Worm (Caenorhabditis elegans): ENCODE data around the gene acbp-6.

acbp-6 gene

DNA sequence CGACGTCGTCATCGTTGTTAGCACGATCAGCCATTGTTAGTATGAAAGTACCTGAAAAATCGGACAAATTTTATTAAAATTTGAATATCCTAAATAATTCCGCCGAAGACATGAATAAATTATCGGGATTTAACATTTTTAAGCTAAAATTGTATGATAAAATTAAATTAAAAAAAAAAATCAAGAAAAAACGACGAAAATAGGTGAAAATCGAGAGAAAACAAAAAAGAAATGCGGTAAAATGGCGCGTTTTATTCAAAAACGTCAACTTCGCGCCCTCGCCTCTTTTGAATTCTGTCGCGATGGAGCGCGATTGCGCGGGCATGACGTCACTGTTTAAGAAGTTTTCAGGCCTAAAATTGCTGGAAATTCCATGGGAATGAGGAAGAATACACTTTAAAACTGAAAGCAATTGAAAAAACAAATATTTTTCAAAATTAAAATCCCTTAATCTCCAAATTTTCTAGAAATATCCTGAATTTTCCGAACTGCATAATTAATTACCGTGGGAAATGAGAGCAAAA lies 33.1 kb upstream of the acbp-6 start, which contains the start of gene mcm-2 (continued):
- TF ChIP-seq snpc-4 (GFP tag; optimal IDR thresholded peaks at IDR 0.05) (peak; percentile 59), snpc-4 (tag; optimal IDR thresholded peaks at IDR 0.05) (peak in 3 of 4 experiments; percentile 11 to 75 (median 43)), F23B12.7 (tag; optimal IDR thresholded peaks at IDR 0.05; ENCODE audit: insufficient read depth) (peak; percentile 69), F55B11.4 (tag; optimal IDR thresholded peaks at IDR 0.05; ENCODE audit: borderline replicate concordance, insufficient read depth) (no peak), hsf-1 (GFP tag; IDR thresholded peaks at IDR 0.05) (peak; percentile 87), lsl-1 (GFP tag; optimal IDR thresholded peaks at IDR 0.05) (peak; percentile 90), snpc-1.1 (tag; optimal IDR thresholded peaks at IDR 0.05; ENCODE audit: insufficient read depth) (peak; percentile 69), C17E4.6 (GFP tag; IDR thresholded peaks at IDR 0.05) (peak; percentile 90), attf-3 (GFP tag; conservative IDR thresholded peaks at IDR 0.05) (peak; percentile 75), rec-8 (tag; optimal IDR thresholded peaks at IDR 0.05) (no peak), Y53G8AR.9 (GFP tag; conservative IDR thresholded peaks at IDR 0.05) (peak; percentile 93; the same call in 1 of the 2 replicates), F49E8.2 (tag; optimal IDR thresholded peaks at IDR 0.05; ENCODE audit: insufficient read depth) (peak; percentile 95), ceh-91 (GFP tag; IDR thresholded peaks at IDR 0.05) (peak; percentile 98), Y95B8A.8 (GFP tag; IDR thresholded peaks at IDR 0.05) (peak; percentile 96), bed-2 (GFP tag; IDR thresholded peaks at IDR 0.05) (no peak), nfyb-1 (GFP tag; IDR thresholded peaks at IDR 0.05) (peak; percentile 64), snpc-1.3 (tag; optimal IDR thresholded peaks at IDR 0.05; ENCODE audit: insufficient read depth) (peak; percentile 90), ztf-28 (GFP tag; IDR thresholded peaks at IDR 0.05) (peak; percentile 90), attf-5 (GFP tag; optimal IDR thresholded peaks at IDR 0.05) (peak; percentile 62), Y79H2A.3 (GFP tag; conservative IDR thresholded peaks at IDR 0.05) (peak; percentile 65; the same call in 1 of the 2 replicates), lag-1 (GFP tag; IDR thresholded peaks at IDR 0.05) (no peak), nhr-80 (tag; optimal IDR thresholded peaks at IDR 0.05) (peak; percentile 10), ZK185.1 (tag; optimal IDR thresholded peaks at IDR 0.05; ENCODE audit: poor library complexity, severe bottlenecking) (no peak), dpl-1 (GFP tag; optimal IDR thresholded peaks at IDR 0.05) (peak; percentile 98), lin-54 (GFP tag; optimal IDR thresholded peaks at IDR 0.05) (peak; percentile 98), xnd-1 (tag; optimal IDR thresholded peaks at IDR 0.05) (peak; percentile 97)

DNA sequence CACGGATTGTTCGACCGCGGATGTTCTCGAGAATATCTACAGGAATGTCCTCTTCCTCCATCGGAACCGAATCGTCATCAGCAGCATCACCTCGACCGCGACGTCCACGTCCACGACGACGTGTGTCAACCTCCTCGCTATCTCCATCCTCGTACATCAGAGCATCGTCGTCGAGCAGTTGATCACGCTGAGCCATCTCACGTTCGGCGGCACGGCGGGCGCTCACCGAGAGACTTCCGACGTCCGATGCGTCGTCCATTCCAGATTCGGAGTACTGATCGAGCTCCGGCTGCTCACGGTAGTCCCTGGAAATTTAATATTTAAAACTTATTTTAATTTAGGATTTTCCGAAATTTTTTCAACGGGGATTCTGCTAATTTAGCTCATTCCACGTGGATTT lies 32.4 kb upstream of the acbp-6 start:
- TF ChIP-seq ztf-28 (GFP tag; IDR thresholded peaks at IDR 0.05) (no peak), lag-1 (GFP tag; IDR thresholded peaks at IDR 0.05) (no peak), egl-44 (GFP tag; IDR thresholded peaks at IDR 0.05) (no peak), T26A5.8 (tag; optimal IDR thresholded peaks at IDR 0.05) (no peak), madf-3 (GFP tag; IDR thresholded peaks at IDR 0.05) (0 out of 2 replicates have a peak, but pooled peaks have one; percentile 41), madf-6 (GFP tag; IDR thresholded peaks at IDR 0.05) (no peak), F23B12.7 (tag; optimal IDR thresholded peaks at IDR 0.05; ENCODE audit: insufficient read depth) (no peak), F10E7.11 (tag; optimal IDR thresholded peaks at IDR 0.05) (no peak), ceh-58 (GFP tag; IDR thresholded peaks at IDR 0.05) (0 out of 2 replicates have a peak, but pooled peaks have one; percentile 5), F33H1.4 (GFP tag; IDR thresholded peaks at IDR 0.05) (no peak), lsy-27 (tag; optimal IDR thresholded peaks at IDR 0.05; ENCODE audit: borderline replicate concordance, insufficient read depth) (no peak), zfh-2 (GFP tag; conservative IDR thresholded peaks at IDR 0.05) (peak; percentile 78), snpc-4 (GFP tag; optimal IDR thresholded peaks at IDR 0.05) (no peak), snpc-4 (tag; optimal IDR thresholded peaks at IDR 0.05) (no peak), nhr-179 (tag; optimal IDR thresholded peaks at IDR 0.05) (no peak), rcor-1 (GFP tag; IDR thresholded peaks at IDR 0.05) (no peak), egrh-3 (GFP tag; IDR thresholded peaks at IDR 0.05) (peak; percentile 51; the same call in 1 of the 2 replicates), Y79H2A.3 (GFP tag; conservative IDR thresholded peaks at IDR 0.05) (peak; percentile 36; the same call in 1 of the 2 replicates), F55B11.4 (tag; optimal IDR thresholded peaks at IDR 0.05; ENCODE audit: borderline replicate concordance, insufficient read depth) (no peak)
